Fruit fly (Drosophila melanogaster): ENCODE results near the gene gzl.

DNA sequence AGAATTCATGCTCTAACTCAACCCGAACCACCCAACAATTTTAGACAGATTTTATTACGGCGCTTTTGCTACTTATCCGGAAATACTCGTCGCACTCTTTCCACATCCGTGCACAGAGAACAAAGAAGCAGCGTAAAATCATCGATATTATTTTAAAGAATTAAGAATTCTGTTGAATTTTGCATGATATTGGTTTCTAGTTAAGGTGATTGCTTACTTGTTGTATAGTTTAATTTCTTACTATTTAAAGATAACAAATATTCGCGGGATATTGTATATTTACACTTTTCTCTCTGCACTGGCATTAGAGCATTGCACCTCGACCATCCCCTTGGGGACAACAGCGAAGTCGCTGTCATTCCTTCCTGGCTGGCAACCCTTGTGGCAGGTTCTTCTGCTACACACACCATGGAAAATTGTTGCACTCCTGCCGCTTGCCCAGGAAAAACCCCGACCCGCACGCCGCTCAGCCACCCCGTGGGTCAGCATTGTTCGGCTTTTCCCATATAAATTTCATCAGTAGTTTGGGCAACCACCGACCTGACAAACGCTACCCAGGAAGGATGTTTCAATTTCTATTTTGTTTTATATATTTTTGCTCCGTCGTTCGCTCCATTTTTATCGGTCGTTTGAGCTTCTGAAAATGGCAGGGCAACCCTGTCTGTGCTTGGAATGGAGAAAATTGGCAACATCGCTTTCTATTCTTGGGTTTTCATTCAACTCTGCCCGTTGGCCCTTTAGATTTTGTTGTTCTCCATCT is 45.1 kb downstream of the gzl start:
- TF ChIP-seq Sin3A (optimal IDR thresholded peaks at IDR 0.05) (no peak), kay (GFP tag; optimal IDR thresholded peaks at IDR 0.05) (peak; percentile 28), pfk (GFP tag; optimal IDR thresholded peaks at IDR 0.05) (peak; percentile 24), Oli (tag; optimal IDR thresholded peaks at IDR 0.05) (peak; percentile 58), Dek (tag; optimal IDR thresholded peaks at IDR 0.05) (peak; percentile 25), CG7987 (GFP tag; optimal IDR thresholded peaks at IDR 0.05) (peak; percentile 17), Scr (GFP tag; IDR thresholded peaks at IDR 0.05; ENCODE audit: partially characterized antibody) (no peak), B-H1 (GFP tag; IDR thresholded peaks at IDR 0.05) (peak; percentile 64), CG8478 (optimal IDR thresholded peaks at IDR 0.05) (no peak), CG2120 (GFP tag; optimal IDR thresholded peaks at IDR 0.05) (peak; percentile 60), fd3F (GFP tag; optimal IDR thresholded peaks at IDR 0.05) (peak; percentile 9), NC2β (GFP tag; optimal IDR thresholded peaks at IDR 0.05) (peak; percentile 47), CG16813 (GFP tag; IDR thresholded peaks at IDR 0.05; ENCODE audit: partially characterized antibody) (no peak), jing (GFP tag; optimal IDR thresholded peaks at IDR 0.05) (peak; percentile 33)
